Fruit fly (Drosophila melanogaster) Kc167 (cell line): ENCODE measurements around the gene CG43133.

Experiments used
- Myc ChIP-seq: fragments of >200 bp; optimal IDR thresholded peaks from 2 replicates; lab custom pipeline; 2017; ENCODE audit warnings: missing external identifiers
- Sin3A ChIP-seq: fragments of >200 bp; optimal IDR thresholded peaks from 2 replicates; lab custom pipeline; 2018; ENCODE audit warnings: missing external identifiers
- h ChIP-seq: fragments of >200 bp; optimal IDR thresholded peaks from 3 replicates; lab custom pipeline; 2018; ENCODE audit warnings: missing external identifiers
- insv ChIP-seq: fragments of >200 bp; optimal IDR thresholded peaks from 3 replicates; lab custom pipeline; 2018; ENCODE audit warnings: missing external identifiers
- psq ChIP-seq: fragments of >200 bp; optimal IDR thresholded peaks from 2 replicates; lab custom pipeline; 2017; ENCODE audit warnings: missing external identifiers
- ttk ChIP-seq: sonication (Bioruptor generic); optimal IDR thresholded peaks from 2 replicates; lab custom pipeline; 2017; ENCODE audit warnings: missing external identifiers

Gene CG43133

dm6 chrX:18083528-18084365, 46.2 kb downstream of the CG43133 start:
- TF ChIP-seq ttk (lab: Kevin White, UChicago), result no peak
- TF ChIP-seq psq (lab: Kevin White, UChicago), result no peak
- no peak for TF ChIP-seq Myc (lab: Kevin White, UChicago)
- no peak for TF ChIP-seq h (lab: Kevin White, UChicago)
- no peak for TF ChIP-seq insv
- TF ChIP-seq Sin3A, result no peak

dm6 chrX:18082674-18083073, 47.3 kb downstream of the CG43133 start:
- no peak for TF ChIP-seq h (lab: Kevin White, UChicago)
